Fruit fly (Drosophila melanogaster) whole organism, embryonic: ENCODE results near the gene Mtch.
A peak's percentile ranks its signal among the peaks of the same experiment; 100 is the strongest.

Experiments used
- CG3163 ChIP-seq: fragments of 200-800 bp; sonication (Bioruptor generic); optimal IDR thresholded peaks from 3 replicates; lab custom pipeline; 2016; ENCODE audit warnings: missing biosample characterization, missing genetic modification characterization
- CG32532 ChIP-seq: fragments of 200-800 bp; sonication (Bioruptor generic); IDR thresholded peaks from 2 replicates; pipeline ENCODE4 v1.3.6; 2022; ENCODE audit warnings: missing biosample characterization, missing genetic modification characterization
- Side ChIP-seq: fragments of 200-800 bp; sonication (Bioruptor generic); optimal IDR thresholded peaks from 2 replicates; lab custom pipeline; 2016; ENCODE audit warnings: missing biosample characterization, missing genetic modification characterization
- aop ChIP-seq: fragments of 200-800 bp; sonication (Bioruptor generic); IDR thresholded peaks from 2 replicates; pipeline ENCODE4 v1.3.6; 2022; ENCODE audit warnings: missing biosample characterization, missing genetic modification characterization
- crc ChIP-seq: fragments of 200-800 bp; sonication (Bioruptor generic); optimal IDR thresholded peaks from 2 replicates; lab custom pipeline; 2016; ENCODE audit warnings: missing biosample characterization, missing genetic modification characterization
- disco-r ChIP-seq: fragments of 200-800 bp; sonication (Bioruptor generic); optimal IDR thresholded peaks from 2 replicates; lab custom pipeline; 2016; ENCODE audit warnings: missing biosample characterization, missing genetic modification characterization
- grn ChIP-seq: fragments of 200-800 bp; sonication (Bioruptor generic); optimal IDR thresholded peaks from 3 replicates; lab custom pipeline; 2017; ENCODE audit warnings: missing biosample characterization, missing genetic modification characterization
- pan ChIP-seq, 4 experiments: fragments of >200 bp in 3 of 4; fragments of 200-800 bp in 1 of 4; sonication (Bioruptor generic) in 1 of 4; optimal IDR thresholded peaks in 3 of 4; IDR thresholded peaks in 1 of 4; 2 replicates each; pipeline versions ENCODE4 v1.3.6 to Lab custom; 2017 to 2022; ENCODE audit warnings: missing biosample characterization in 2 of 4, missing genetic modification characterization in 2 of 4, mixed read lengths in 1 of 4

DNA sequence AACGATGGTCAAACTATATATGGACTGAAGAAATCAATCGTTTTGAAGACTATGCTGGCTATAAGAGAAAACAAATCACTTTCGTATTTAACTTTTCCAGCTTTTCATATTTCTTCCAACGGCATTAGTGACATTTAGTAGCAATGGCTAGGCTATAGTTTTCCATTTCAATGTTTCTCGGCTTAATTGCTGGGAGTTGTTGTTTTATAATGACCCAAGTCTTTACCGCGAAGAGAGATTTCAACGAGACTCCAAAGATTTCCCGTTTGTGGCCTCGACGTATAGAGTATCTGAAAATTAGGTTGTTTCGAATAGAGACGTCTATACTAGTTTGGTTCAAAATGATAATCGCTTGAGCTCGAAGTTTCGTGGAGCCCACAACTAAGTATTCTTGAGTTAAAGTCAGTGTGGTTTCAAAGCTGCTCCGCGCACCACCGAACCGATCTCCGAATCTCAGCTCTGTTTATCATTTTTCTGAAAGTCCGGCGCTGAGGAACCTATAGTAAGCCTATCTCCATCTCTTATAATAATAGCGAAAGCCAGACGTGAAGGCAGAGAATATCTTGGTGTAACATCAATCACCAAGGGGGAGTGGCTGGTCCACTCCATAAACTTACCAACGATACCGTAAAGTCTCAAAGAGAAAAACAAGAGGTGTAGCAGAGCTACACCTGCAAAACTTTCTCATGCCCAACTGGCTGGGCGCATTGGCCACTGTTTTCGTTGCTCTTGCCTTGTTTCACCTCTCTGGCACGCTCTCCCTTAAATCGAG lies 4.8 kb upstream of the Mtch start, which contains the start of gene CG13875:
- TF ChIP-seq CG3163 (GFP tag; lab: Kevin White, UChicago), result peak; percentile 95
- no peak for TF ChIP-seq aop (GFP tag; lab: Robert Waterston, UW)
- TF ChIP-seq Side (GFP tag; lab: Kevin White, UChicago), result no peak
- TF ChIP-seq CG32532 (GFP tag; lab: Robert Waterston, UW), result no peak; the same call in 1 of the 2 replicates
- TF ChIP-seq pan (optimal IDR thresholded peaks at IDR 0.05; lab: Kevin White, UChicago), result no peak
- no peak for TF ChIP-seq pan (GFP tag; optimal IDR thresholded peaks at IDR 0.05 in 1 of 2, IDR thresholded peaks at IDR 0.05 in 1 of 2)
- TF ChIP-seq disco-r (GFP tag; lab: Kevin White, UChicago), result no peak
- no peak for TF ChIP-seq grn
- TF ChIP-seq crc (GFP tag; lab: Kevin White, UChicago), result no peak
